In the genomic region with DNA sequence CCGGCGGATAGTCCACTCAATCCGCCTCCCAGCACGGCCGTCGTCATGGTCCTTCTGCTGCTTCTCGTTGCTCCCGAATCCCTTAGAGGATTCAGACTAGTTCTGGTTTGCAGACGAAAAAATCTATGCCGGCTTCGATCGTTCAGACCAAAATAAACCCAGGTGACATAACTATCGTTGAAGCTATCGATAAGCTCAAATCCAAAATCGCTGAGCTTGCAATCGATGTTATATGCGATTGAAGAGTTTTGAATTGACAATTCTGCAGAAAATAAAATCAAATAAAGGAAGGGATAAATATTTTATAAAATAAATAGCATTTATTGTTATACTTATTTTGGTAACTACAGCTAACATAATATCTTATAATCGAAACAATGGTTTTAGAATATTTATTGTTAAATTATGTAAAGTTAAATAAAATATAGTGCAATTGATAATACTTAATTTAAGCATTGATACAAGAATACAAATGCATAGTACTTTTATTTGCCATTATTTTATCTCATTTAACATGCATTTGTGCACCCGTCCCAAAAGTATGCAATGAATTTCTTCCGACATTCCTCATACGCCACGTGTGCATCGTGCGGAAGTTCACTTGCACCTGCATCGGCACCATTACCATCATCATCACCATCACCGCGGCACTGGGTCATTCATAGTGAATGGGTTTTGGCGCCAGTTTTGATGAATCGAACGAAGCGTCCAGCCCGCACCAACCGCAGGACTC, we compare ENCODE assay signal across 1 fruit fly cellular context.
TF ChIP-seq lines count a peak whose summit lies in the region.

Gene Ppox (minus strand): TSS at position 173 of the 733 bp plus-strand sequence.

TF ChIP-seq in whole organism, embryonic, 481 proteins besides CTCF, POLR2A, EP300 and RAD21 (continued from another document):
- TF ChIP-seq chm (GFP tag; IDR thresholded peaks at IDR 0.05; lab: Robert Waterston, UW): no peak
- no peak for TF ChIP-seq CG10431 (GFP tag; optimal IDR thresholded peaks at IDR 0.05; lab: Kevin White, UChicago)
